Fruit fly (Drosophila melanogaster) whole organism, embryonic: ENCODE measurements around the gene Orct2.
A peak's percentile ranks its signal among the peaks of the same experiment; 100 is the strongest.

Source experiments
- BEAF-32 ChIP-seq: fragments of 200-800 bp; sonication (Bioruptor generic); optimal IDR thresholded peaks from 3 replicates; lab custom pipeline; 2017; ENCODE audit warnings: missing biosample characterization, missing genetic modification characterization, mild to moderate bottlenecking, moderate library complexity, missing genetic modification reagents
- Bgb ChIP-seq: fragments of 200-800 bp; sonication (Bioruptor generic); IDR thresholded peaks from 2 replicates; pipeline ENCODE4 v1.3.6; 2022; ENCODE audit warnings: missing biosample characterization, missing genetic modification characterization; ENCODE audit not compliant: partially characterized antibody
- C15 ChIP-seq: fragments of 200-800 bp; sonication (Bioruptor generic); IDR thresholded peaks from 3 replicates; pipeline ENCODE4 v1.3.6; 2022; ENCODE audit warnings: missing biosample characterization, missing genetic modification characterization
- CG10147 ChIP-seq: fragments of 200-800 bp; sonication (Bioruptor generic); optimal IDR thresholded peaks from 2 replicates; lab custom pipeline; 2019; ENCODE audit warnings: missing biosample characterization, mild to moderate bottlenecking, missing genetic modification characterization, moderate library complexity
- CG10274 ChIP-seq: fragments of 200-800 bp; sonication (Bioruptor generic); optimal IDR thresholded peaks from 3 replicates; lab custom pipeline; 2017; ENCODE audit warnings: missing biosample characterization, mild to moderate bottlenecking, missing genetic modification characterization
- CG11398 ChIP-seq: fragments of 200-800 bp; sonication (Bioruptor generic); optimal IDR thresholded peaks from 2 replicates; lab custom pipeline; 2016; ENCODE audit warnings: missing biosample characterization, missing genetic modification characterization
- CG11723 ChIP-seq: fragments of 200-800 bp; sonication (Bioruptor generic); optimal IDR thresholded peaks from 2 replicates; lab custom pipeline; 2017; ENCODE audit warnings: missing biosample characterization, mild to moderate bottlenecking, missing genetic modification characterization
- CG12299 ChIP-seq: fragments of 200-800 bp; sonication (Bioruptor generic); optimal IDR thresholded peaks from 2 replicates; lab custom pipeline; 2018; ENCODE audit warnings: missing biosample characterization, mild to moderate bottlenecking, missing genetic modification characterization
- CG12769 ChIP-seq: fragments of 200-800 bp; sonication (Bioruptor generic); optimal IDR thresholded peaks from 2 replicates; lab custom pipeline; 2019; ENCODE audit warnings: missing biosample characterization, mild to moderate bottlenecking, missing genetic modification characterization, moderate library complexity
- CG17328 ChIP-seq: fragments of 200-800 bp; sonication (Bioruptor generic); IDR thresholded peaks from 2 replicates; pipeline ENCODE4 v1.3.6; 2022; ENCODE audit warnings: missing biosample characterization, missing genetic modification characterization
- CG1792 ChIP-seq: fragments of 200-800 bp; sonication (Bioruptor generic); optimal IDR thresholded peaks from 2 replicates; lab custom pipeline; 2016; ENCODE audit warnings: missing biosample characterization, missing genetic modification characterization
- CG18476 ChIP-seq: fragments of 200-800 bp; sonication (Bioruptor generic); optimal IDR thresholded peaks from 2 replicates; lab custom pipeline; 2016; ENCODE audit warnings: missing biosample characterization, mild to moderate bottlenecking, missing genetic modification characterization
- CG2116 ChIP-seq: fragments of 200-800 bp; sonication (Bioruptor generic); optimal IDR thresholded peaks from 3 replicates; lab custom pipeline; 2018; ENCODE audit warnings: missing biosample characterization, mild to moderate bottlenecking, missing genetic modification characterization
- CG31388 ChIP-seq: fragments of 200-800 bp; sonication (Bioruptor generic); optimal IDR thresholded peaks from 2 replicates; lab custom pipeline; 2016; ENCODE audit warnings: missing biosample characterization, missing genetic modification characterization
- CG33557 ChIP-seq: fragments of 200-800 bp; sonication (Bioruptor generic); optimal IDR thresholded peaks from 2 replicates; lab custom pipeline; 2019; ENCODE audit warnings: missing biosample characterization, mild to moderate bottlenecking, missing genetic modification characterization, moderate library complexity
- CG3838 ChIP-seq: fragments of 200-800 bp; sonication (Bioruptor generic); optimal IDR thresholded peaks from 3 replicates; lab custom pipeline; 2016; ENCODE audit warnings: missing biosample characterization, missing genetic modification characterization
- CG4424 ChIP-seq: fragments of 200-800 bp; sonication (Bioruptor generic); optimal IDR thresholded peaks from 3 replicates; lab custom pipeline; 2016; ENCODE audit warnings: missing biosample characterization, missing genetic modification characterization
- CG6689 ChIP-seq: fragments of 200-800 bp; sonication (Bioruptor generic); IDR thresholded peaks from 2 replicates; pipeline ENCODE4 v1.3.6; 2022; ENCODE audit warnings: missing biosample characterization, missing genetic modification characterization
- CG6765 ChIP-seq: fragments of 200-800 bp; sonication (Bioruptor generic); optimal IDR thresholded peaks from 3 replicates; lab custom pipeline; 2017; ENCODE audit warnings: missing biosample characterization, mild to moderate bottlenecking, missing genetic modification characterization
- CG6854 ChIP-seq: fragments of 200-800 bp; sonication (Bioruptor generic); optimal IDR thresholded peaks from 3 replicates; lab custom pipeline; 2017; ENCODE audit warnings: missing biosample characterization, mild to moderate bottlenecking, missing genetic modification characterization
- CG7963 ChIP-seq: fragments of 200-800 bp; sonication (Bioruptor generic); IDR thresholded peaks from 3 replicates; pipeline ENCODE4 v1.3.6; 2022; ENCODE audit warnings: missing biosample characterization, missing genetic modification characterization; ENCODE audit not compliant: partially characterized antibody
- CG9437 ChIP-seq: fragments of 200-800 bp; sonication (Bioruptor generic); optimal IDR thresholded peaks from 2 replicates; lab custom pipeline; 2018; ENCODE audit warnings: missing biosample characterization, mild to moderate bottlenecking, missing genetic modification characterization
- CG9932 ChIP-seq: fragments of 200-800 bp; sonication (Bioruptor generic); IDR thresholded peaks from 2 replicates; pipeline ENCODE4 v1.3.6; 2022; ENCODE audit warnings: missing biosample characterization, missing genetic modification characterization
- Fer1 ChIP-seq: fragments of 200-800 bp; sonication (Bioruptor generic); optimal IDR thresholded peaks from 2 replicates; lab custom pipeline; 2017; ENCODE audit warnings: missing biosample characterization, mild to moderate bottlenecking, missing genetic modification characterization
- Fer2 ChIP-seq: fragments of 200-800 bp; sonication (Bioruptor generic); optimal IDR thresholded peaks from 2 replicates; lab custom pipeline; 2018; ENCODE audit warnings: missing biosample characterization, mild to moderate bottlenecking, missing genetic modification characterization, moderate library complexity
- HLH3B ChIP-seq: fragments of 200-800 bp; sonication (Bioruptor generic); IDR thresholded peaks from 2 replicates; pipeline ENCODE4 v1.3.6; 2022; ENCODE audit warnings: missing biosample characterization, missing genetic modification characterization
- HmgZ ChIP-seq: fragments of 200-800 bp; sonication (Bioruptor generic); optimal IDR thresholded peaks from 2 replicates; lab custom pipeline; 2018; ENCODE audit warnings: missing biosample characterization, mild to moderate bottlenecking, missing genetic modification characterization
- Ptx1 ChIP-seq: fragments of 200-800 bp; sonication (Bioruptor generic); IDR thresholded peaks from 2 replicates; pipeline ENCODE4 v1.3.6; 2022; ENCODE audit warnings: missing biosample characterization, missing genetic modification characterization
- Ssrp ChIP-seq: fragments of 200-800 bp; sonication (Bioruptor generic); optimal IDR thresholded peaks from 2 replicates; lab custom pipeline; 2018; ENCODE audit warnings: missing biosample characterization, mild to moderate bottlenecking, missing genetic modification characterization, moderate library complexity
- ab ChIP-seq: fragments of 200-800 bp; sonication (Bioruptor generic); optimal IDR thresholded peaks from 2 replicates; lab custom pipeline; 2016; ENCODE audit warnings: missing biosample characterization, missing genetic modification characterization
- amos ChIP-seq: fragments of 200-800 bp; sonication (Bioruptor generic); IDR thresholded peaks from 2 replicates; pipeline ENCODE4 v1.3.6; 2022; ENCODE audit warnings: missing biosample characterization, missing genetic modification characterization; ENCODE audit not compliant: partially characterized antibody
- ase ChIP-seq: fragments of 200-800 bp; sonication (Bioruptor generic); IDR thresholded peaks from 3 replicates; pipeline ENCODE4 v1.3.6; 2022; ENCODE audit warnings: missing biosample characterization, missing genetic modification characterization
- bsh ChIP-seq, 2 experiments: fragments of 200-800 bp; sonication (Bioruptor generic); optimal IDR thresholded peaks; 2 replicates each; lab custom pipeline; 2017 to 2018; ENCODE audit warnings: mild to moderate bottlenecking in 2 of 2, missing biosample characterization in 2 of 2, missing genetic modification characterization in 2 of 2, moderate library complexity in 1 of 2
- btn ChIP-seq: fragments of 200-800 bp; sonication (Bioruptor generic); optimal IDR thresholded peaks from 2 replicates; lab custom pipeline; 2016; ENCODE audit warnings: missing biosample characterization, missing genetic modification characterization
- chm ChIP-seq: fragments of 200-800 bp; sonication (Bioruptor generic); IDR thresholded peaks from 2 replicates; pipeline ENCODE4 v1.3.6; 2022; ENCODE audit warnings: missing biosample characterization, missing genetic modification characterization
- chn ChIP-seq: fragments of 200-800 bp; sonication (Bioruptor generic); optimal IDR thresholded peaks from 2 replicates; lab custom pipeline; 2016; ENCODE audit warnings: missing biosample characterization, missing genetic modification characterization
- ems ChIP-seq: fragments of 200-800 bp; sonication (Bioruptor generic); optimal IDR thresholded peaks from 3 replicates; lab custom pipeline; 2016; ENCODE audit warnings: missing biosample characterization, missing genetic modification characterization
- fd96Cb ChIP-seq: fragments of 200-800 bp; sonication (Bioruptor generic); optimal IDR thresholded peaks from 2 replicates; lab custom pipeline; 2018; ENCODE audit warnings: missing biosample characterization, mild to moderate bottlenecking, missing genetic modification characterization, moderate library complexity
- kah ChIP-seq: fragments of 200-800 bp; sonication (Bioruptor generic); optimal IDR thresholded peaks from 2 replicates; lab custom pipeline; 2018; ENCODE audit warnings: missing biosample characterization, mild to moderate bottlenecking, missing genetic modification characterization
- lbe ChIP-seq: fragments of 200-800 bp; sonication (Bioruptor generic); optimal IDR thresholded peaks from 2 replicates; lab custom pipeline; 2016; ENCODE audit warnings: missing biosample characterization, mild to moderate bottlenecking, missing genetic modification characterization
- lmd ChIP-seq: fragments of 200-800 bp; sonication (Bioruptor generic); IDR thresholded peaks from 2 replicates; pipeline ENCODE4 v1.3.6; 2022; ENCODE audit warnings: missing biosample characterization, missing genetic modification characterization
- mirr ChIP-seq: fragments of 200-800 bp; sonication (Bioruptor generic); optimal IDR thresholded peaks from 3 replicates; lab custom pipeline; 2018; ENCODE audit warnings: missing biosample characterization, mild to moderate bottlenecking, missing genetic modification characterization
- mld ChIP-seq: fragments of 200-800 bp; sonication (Bioruptor generic); IDR thresholded peaks from 3 replicates; pipeline ENCODE4 v1.3.6; 2022; ENCODE audit warnings: missing biosample characterization, missing genetic modification characterization; ENCODE audit not compliant: partially characterized antibody
- nerfin-2 ChIP-seq: fragments of 200-800 bp; sonication (Bioruptor generic); IDR thresholded peaks from 2 replicates; pipeline ENCODE4 v1.3.6; 2022; ENCODE audit warnings: missing biosample characterization, missing genetic modification characterization; ENCODE audit not compliant: partially characterized antibody
- sisA ChIP-seq: fragments of 200-800 bp; sonication (Bioruptor generic); IDR thresholded peaks from 2 replicates; pipeline ENCODE4 v1.3.6; 2022; ENCODE audit warnings: missing biosample characterization, missing genetic modification characterization
- slou ChIP-seq: fragments of 200-800 bp; sonication (Bioruptor generic); optimal IDR thresholded peaks from 3 replicates; lab custom pipeline; 2016; ENCODE audit warnings: missing biosample characterization, missing genetic modification characterization
- sqz ChIP-seq: fragments of 200-800 bp; sonication (Bioruptor generic); optimal IDR thresholded peaks from 3 replicates; lab custom pipeline; 2018; ENCODE audit warnings: missing biosample characterization, mild to moderate bottlenecking, missing genetic modification characterization
- sug ChIP-seq: fragments of 200-800 bp; optimal IDR thresholded peaks from 2 replicates; lab custom pipeline; 2019; ENCODE audit warnings: missing biosample characterization, mild to moderate bottlenecking, missing genetic modification characterization, moderate library complexity
- twi ChIP-seq: fragments of 200-800 bp; optimal IDR thresholded peaks from 2 replicates; lab custom pipeline; 2019; ENCODE audit warnings: missing biosample characterization, mild to moderate bottlenecking, missing genetic modification characterization, moderate library complexity

Gene Orct2

dm6 chr3R:24289768-24290349, 17.0 kb downstream of the Orct2 start, which contains the start of the genes CG34290 and Uck (continued):
- peak; percentile 73 for TF ChIP-seq chm
- TF ChIP-seq Bgb = peak; percentile 86
- TF ChIP-seq fd96Cb (tag; lab: Kevin White, UChicago) = peak; percentile 8
- peak; percentile 59 for TF ChIP-seq CG4424 (GFP tag; lab: Kevin White, UChicago)
- TF ChIP-seq CG33557 (GFP tag; lab: Kevin White, UChicago) = peak; percentile 70
- peak; percentile 72 for TF ChIP-seq CG9437 (GFP tag; lab: Kevin White, UChicago)
- TF ChIP-seq CG18476 = no peak
- peak; percentile 71; the same call in 2 of the 3 replicates for TF ChIP-seq ase (GFP tag; lab: Robert Waterston, UW)
- peak; percentile 72 for TF ChIP-seq HLH3B (GFP tag; lab: Robert Waterston, UW)
- peak; percentile 79 for TF ChIP-seq CG11398 (GFP tag; lab: Kevin White, UChicago)
- TF ChIP-seq btn (GFP tag; lab: Kevin White, UChicago) = peak; percentile 32
- TF ChIP-seq kah = peak; percentile 57
- peak; percentile 32 for TF ChIP-seq Ssrp
- peak; percentile 87 for TF ChIP-seq BEAF-32 (GFP tag; lab: Kevin White, UChicago)
- TF ChIP-seq amos (GFP tag; lab: Robert Waterston, UW) = peak; percentile 87
- peak; percentile 24 for TF ChIP-seq CG1792 (GFP tag; lab: Kevin White, UChicago)
- no peak for TF ChIP-seq sisA (GFP tag; lab: Robert Waterston, UW)
- peak; percentile 68 for TF ChIP-seq CG10274 (GFP tag; lab: Kevin White, UChicago)
- TF ChIP-seq HmgZ (tag; lab: Kevin White, UChicago) = peak; percentile 91
- peak; percentile 62 for TF ChIP-seq twi (tag; lab: Kevin White, UChicago)
- peak; percentile 79 for TF ChIP-seq CG10147 (GFP tag; lab: Kevin White, UChicago)
- no peak for TF ChIP-seq C15 (GFP tag; lab: Robert Waterston, UW)
- peak; percentile 92 for TF ChIP-seq Fer1
- peak; percentile 53 for TF ChIP-seq CG6689
- TF ChIP-seq nerfin-2 = peak; percentile 63
- peak; percentile 43 for TF ChIP-seq sqz (GFP tag; lab: Kevin White, UChicago)
- TF ChIP-seq CG3838 (GFP tag; lab: Kevin White, UChicago) = no peak
- TF ChIP-seq CG17328 (GFP tag; lab: Robert Waterston, UW) = peak; percentile 70; the same call in 1 of the 2 replicates
- TF ChIP-seq chn = peak; percentile 47
- TF ChIP-seq Ptx1 (GFP tag; lab: Robert Waterston, UW) = peak; percentile 42; the same call in 1 of the 2 replicates
- TF ChIP-seq CG12299 = peak; percentile 59
- peak; percentile 90 for TF ChIP-seq mirr
- no peak for TF ChIP-seq ab (GFP tag; lab: Kevin White, UChicago)
- TF ChIP-seq sug (tag; lab: Kevin White, UChicago) = peak; percentile 77
- TF ChIP-seq CG11723 (GFP tag; lab: Kevin White, UChicago) = peak; percentile 76
- peak; percentile 63 for TF ChIP-seq lmd (GFP tag; lab: Robert Waterston, UW)
- TF ChIP-seq CG2116 = peak; percentile 95
- TF ChIP-seq mld (GFP tag; lab: Robert Waterston, UW) = peak; percentile 65; the same call in 1 of the 3 replicates
- peak; percentile 93 for TF ChIP-seq CG6765 (GFP tag; lab: Kevin White, UChicago)
- peak; percentile 66 for TF ChIP-seq ems (GFP tag; lab: Kevin White, UChicago)
- TF ChIP-seq slou = peak; percentile 50
- TF ChIP-seq lbe = peak; percentile 67
- no peak for TF ChIP-seq CG31388
- peak; percentile 65 for TF ChIP-seq CG9932 (GFP tag; lab: Robert Waterston, UW)
- peak; percentile 75 for TF ChIP-seq CG12769 (tag; lab: Kevin White, UChicago)
- peak; percentile 45; the same call in 1 of the 3 replicates for TF ChIP-seq CG7963 (GFP tag; lab: Robert Waterston, UW)
- peak in 1 of 2 experiments; percentile 61 for TF ChIP-seq bsh (GFP tag; optimal IDR thresholded peaks at IDR 0.05; lab: Kevin White, UChicago)
- TF ChIP-seq Fer2 (tag; lab: Kevin White, UChicago) = peak; percentile 76
- TF ChIP-seq CG6854 (GFP tag; lab: Kevin White, UChicago) = peak; percentile 84
